Fruit fly (Drosophila melanogaster): ENCODE results near the gene sfl.

Gene sfl

DNA sequence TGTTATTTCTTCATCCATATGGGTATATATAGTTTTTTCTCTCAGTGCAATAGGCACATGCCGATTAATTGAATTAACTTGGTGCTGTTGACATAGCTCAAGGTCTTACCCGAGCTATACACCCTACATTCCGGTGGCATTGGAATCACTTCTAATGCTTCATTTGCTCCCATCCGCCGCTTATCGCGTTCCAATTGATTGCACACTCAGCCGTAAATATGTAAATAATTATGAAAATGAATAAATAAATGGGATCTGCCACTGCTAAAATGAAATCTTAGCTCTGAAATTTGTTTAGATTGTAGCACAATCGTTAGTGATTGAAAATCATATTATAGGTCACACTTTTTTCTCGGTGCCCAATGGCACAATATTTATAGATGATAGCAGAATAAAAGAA lies 21.4 kb downstream of the sfl start:
- TF ChIP-seq CG18599 (GFP tag; optimal IDR thresholded peaks at IDR 0.05) (peak; percentile 25), unpg (GFP tag; optimal IDR thresholded peaks at IDR 0.05) (peak; percentile 18), HmgZ (tag; optimal IDR thresholded peaks at IDR 0.05) (peak; percentile 4), Vsx1 (GFP tag; optimal IDR thresholded peaks at IDR 0.05) (no peak), CG33213 (GFP tag; optimal IDR thresholded peaks at IDR 0.05) (no peak), Deaf1 (tag; optimal IDR thresholded peaks at IDR 0.05) (no peak), danr (GFP tag; IDR thresholded peaks at IDR 0.05) (no peak), HmgD (GFP tag; optimal IDR thresholded peaks at IDR 0.05) (no peak), CG6813 (GFP tag; optimal IDR thresholded peaks at IDR 0.05) (no peak), lola (GFP tag; optimal IDR thresholded peaks at IDR 0.05) (no peak), dm (GFP tag; optimal IDR thresholded peaks at IDR 0.05) (no peak), sr (GFP tag; IDR thresholded peaks at IDR 0.05) (no peak), ems (GFP tag; optimal IDR thresholded peaks at IDR 0.05) (no peak), CG15696 (tag; optimal IDR thresholded peaks at IDR 0.05) (no peak), gt (GFP tag; IDR thresholded peaks at IDR 0.05) (no peak), D (optimal IDR thresholded peaks at IDR 0.05) (no peak), D (GFP tag; optimal IDR thresholded peaks at IDR 0.05) (no peak), row (GFP tag; IDR thresholded peaks at IDR 0.05) (peak; percentile 47; the same call in 1 of the 3 replicates), CG14441 (GFP tag; IDR thresholded peaks at IDR 0.05) (no peak), CG15269 (tag; optimal IDR thresholded peaks at IDR 0.05) (peak; percentile 19), Hmx (GFP tag; optimal IDR thresholded peaks at IDR 0.05) (no peak), Dp (GFP tag; optimal IDR thresholded peaks at IDR 0.05) (no peak), fru (optimal IDR thresholded peaks at IDR 0.05) (no peak), CG17802 (tag; optimal IDR thresholded peaks at IDR 0.05) (no peak), ro (GFP tag; IDR thresholded peaks at IDR 0.05) (no peak), dan (GFP tag; IDR thresholded peaks at IDR 0.05) (no peak), nmo (GFP tag; optimal IDR thresholded peaks at IDR 0.05) (no peak), CG9609 (GFP tag; optimal IDR thresholded peaks at IDR 0.05) (no peak), Six4 (GFP tag; optimal IDR thresholded peaks at IDR 0.05) (no peak), CG9727 (GFP tag; optimal IDR thresholded peaks at IDR 0.05) (no peak), br (optimal IDR thresholded peaks at IDR 0.05) (no peak), abd-A (tag; optimal IDR thresholded peaks at IDR 0.05) (peak; percentile 8), CG11695 (GFP tag; IDR thresholded peaks at IDR 0.05) (peak; percentile 10; the same call in 1 of the 3 replicates), wdn (GFP tag; IDR thresholded peaks at IDR 0.05) (no peak), CG14667 (GFP tag; IDR thresholded peaks at IDR 0.05) (no peak), CG10366 (GFP tag; IDR thresholded peaks at IDR 0.05) (no peak), en (GFP tag; optimal IDR thresholded peaks at IDR 0.05) (no peak), CG1602 (GFP tag; optimal IDR thresholded peaks at IDR 0.05) (no peak), CG8944 (GFP tag; optimal IDR thresholded peaks at IDR 0.05) (no peak), CG5953 (GFP tag; IDR thresholded peaks at IDR 0.05) (no peak), fd3F (GFP tag; optimal IDR thresholded peaks at IDR 0.05) (no peak), bbx (GFP tag; IDR thresholded peaks at IDR 0.05; ENCODE audit: partially characterized antibody) (no peak), CG1603 (tag; optimal IDR thresholded peaks at IDR 0.05) (peak; percentile 20), CG6689 (GFP tag; IDR thresholded peaks at IDR 0.05) (no peak), shn (GFP tag; optimal IDR thresholded peaks at IDR 0.05) (no peak), onecut (GFP tag; IDR thresholded peaks at IDR 0.05) (no peak), CG8290 (GFP tag; optimal IDR thresholded peaks at IDR 0.05) (no peak), CG8290 (tag; optimal IDR thresholded peaks at IDR 0.05) (peak in 1 of 2 experiments; percentile 4), CG7786 (GFP tag; optimal IDR thresholded peaks at IDR 0.05) (no peak), CG7963 (GFP tag; IDR thresholded peaks at IDR 0.05; ENCODE audit: partially characterized antibody) (no peak), CG16863 (GFP tag; optimal IDR thresholded peaks at IDR 0.05) (no peak), zfh2 (GFP tag; optimal IDR thresholded peaks at IDR 0.05) (no peak), gro (GFP tag; optimal IDR thresholded peaks at IDR 0.05) (no peak), Lhr (GFP tag; optimal IDR thresholded peaks at IDR 0.05) (no peak)
